Worm (Caenorhabditis elegans) whole organism, L3 larva: Measurements from ENCODE around the gene brp-1.

Experiments
- ZK546.5 ChIP-seq: sonication (generic microtip); optimal IDR thresholded peaks from 2 replicates; lab custom pipeline; 2017; ENCODE audit warnings: missing biosample characterization, missing genetic modification characterization
- aly-2 ChIP-seq: fragments of 150-350 bp; optimal IDR thresholded peaks from 2 replicates; lab custom pipeline; 2014; ENCODE audit warnings: missing biosample characterization, missing genetic modification characterization
- ama-1 ChIP-seq: fragments of 150-350 bp; optimal IDR thresholded peaks from 2 replicates; lab custom pipeline; 2018
- ceh-28 ChIP-seq: fragments of 150-350 bp; optimal IDR thresholded peaks from 2 replicates; lab custom pipeline; 2014; ENCODE audit warnings: missing biosample characterization, missing genetic modification reagents, missing genetic modification characterization
- egl-27 ChIP-seq: sonication (generic microtip); optimal IDR thresholded peaks from 4 replicates; lab custom pipeline; 2017; ENCODE audit warnings: missing biosample characterization, missing genetic modification reagents, missing genetic modification characterization
- elt-2 ChIP-seq: sonication (generic microtip); optimal IDR thresholded peaks from 2 replicates; lab custom pipeline; 2016; ENCODE audit warnings: missing genetic modification reagents, mild to moderate bottlenecking, missing genetic modification characterization, missing compliant biosample characterization
- elt-3 ChIP-seq, 3 experiments: fragments of 150-350 bp in 1 of 3; sonication (generic microtip) in 2 of 3; optimal IDR thresholded peaks; 2 replicates in 2 of 3; 4 replicates in 1 of 3; lab custom pipeline; 2014 to 2017; ENCODE audit warnings: missing biosample characterization in 3 of 3, missing genetic modification characterization in 3 of 3
- fos-1 ChIP-seq: fragments of 150-350 bp; optimal IDR thresholded peaks from 2 replicates; lab custom pipeline; 2014; ENCODE audit warnings: missing biosample characterization, missing genetic modification characterization
- lsy-12 ChIP-seq: sonication (generic microtip); optimal IDR thresholded peaks from 2 replicates; lab custom pipeline; 2016; ENCODE audit warnings: mild to moderate bottlenecking, missing genetic modification characterization, missing compliant biosample characterization
- nhr-11 ChIP-seq: fragments of 150-350 bp; optimal IDR thresholded peaks from 2 replicates; lab custom pipeline; 2014; ENCODE audit warnings: missing biosample characterization, missing genetic modification characterization
- nhr-237 ChIP-seq: fragments of 150-350 bp; optimal IDR thresholded peaks from 2 replicates; lab custom pipeline; 2014; ENCODE audit warnings: missing biosample characterization, missing genetic modification characterization
- skn-1 ChIP-seq: fragments of 150-350 bp; optimal IDR thresholded peaks from 2 replicates; lab custom pipeline; 2014; ENCODE audit warnings: missing biosample characterization, missing genetic modification characterization
- unc-62 ChIP-seq: fragments of 150-350 bp; sonication (generic microtip); optimal IDR thresholded peaks from 4 replicates; lab custom pipeline; 2014; ENCODE audit warnings: missing biosample characterization, missing genetic modification reagents, missing genetic modification characterization
- zag-1 ChIP-seq: fragments of 150-350 bp; optimal IDR thresholded peaks from 2 replicates; lab custom pipeline; 2014; ENCODE audit warnings: missing biosample characterization, missing genetic modification characterization

ce11 chrIII:11978742-11979141, 41.6 kb upstream of the brp-1 start, which contains the start of gene Y56A3A.30:
- TF ChIP-seq ama-1 (lab: Kevin White, UChicago), result no peak
- TF ChIP-seq ceh-28, result no peak
- TF ChIP-seq ZK546.5 (tag; lab: Kevin White, UChicago), result no peak
- TF ChIP-seq elt-2 (tag; lab: Kevin White, UChicago), result no peak
- TF ChIP-seq egl-27 (tag; lab: Kevin White, UChicago), result no peak
- no peak for TF ChIP-seq unc-62
- TF ChIP-seq zag-1 (tag; lab: Kevin White, UChicago), result no peak
- no peak for TF ChIP-seq aly-2 (tag; lab: Kevin White, UChicago)
- TF ChIP-seq skn-1 (tag; lab: Kevin White, UChicago), result no peak
- no peak for TF ChIP-seq lsy-12
- no peak for TF ChIP-seq fos-1
- no peak for TF ChIP-seq nhr-11 (tag; lab: Kevin White, UChicago)
- TF ChIP-seq nhr-237, result no peak
- no peak for TF ChIP-seq elt-3 (tag; optimal IDR thresholded peaks at IDR 0.05; lab: Kevin White, UChicago)
